Worm (Caenorhabditis elegans): Measurements from ENCODE around the gene F25E5.2.

ce11 chrV:7439807-7440206 lies 15.3 kb upstream of the F25E5.2 start, which contains the start of gene try-13:
- TF ChIP-seq snpc-3.4 (tag; optimal IDR thresholded peaks at IDR 0.05) (no peak), snpc-4 (GFP tag; optimal IDR thresholded peaks at IDR 0.05) (no peak), snpc-4 (tag; optimal IDR thresholded peaks at IDR 0.05) (no peak), ztf-22 (GFP tag; optimal IDR thresholded peaks at IDR 0.05) (no peak), ztf-28 (GFP tag; IDR thresholded peaks at IDR 0.05) (no peak)
